Worm (Caenorhabditis elegans): ENCODE results near the gene dhs-6.
A peak's percentile ranks its signal among the peaks of the same experiment; 100 is the strongest.
"Not testable (repeated sequence)": the region's sequence is repeated elsewhere in the genome, so short reads cannot be mapped to it uniquely, and the experiment has no call there.

Gene dhs-6

ce11 chrII:5636826-5637225 is 17.7 kb upstream of the dhs-6 start, which contains the start of gene F59E12.8:
Gene F59E12.8 (minus strand): TSS chrII:5636926.
- TF ChIP-seq lin-11 (tag; optimal IDR thresholded peaks at IDR 0.05) (no peak), elt-4 (tag; optimal IDR thresholded peaks at IDR 0.05) (no peak), ztf-16 (tag; optimal IDR thresholded peaks at IDR 0.05) (no peak), ceh-45 (GFP tag; IDR thresholded peaks at IDR 0.05) (no peak), rnt-1 (tag; optimal IDR thresholded peaks at IDR 0.05) (no peak), ttx-3 (tag; optimal IDR thresholded peaks at IDR 0.05) (no peak), nhr-11 (tag; optimal IDR thresholded peaks at IDR 0.05) (no peak), pqm-1 (tag; optimal IDR thresholded peaks at IDR 0.05) (no peak), unc-3 (GFP tag; conservative IDR thresholded peaks at IDR 0.05) (no peak), unc-3 (tag; optimal IDR thresholded peaks at IDR 0.05) (no peak), ceh-30 (tag; optimal IDR thresholded peaks at IDR 0.05) (no peak)

DNA sequence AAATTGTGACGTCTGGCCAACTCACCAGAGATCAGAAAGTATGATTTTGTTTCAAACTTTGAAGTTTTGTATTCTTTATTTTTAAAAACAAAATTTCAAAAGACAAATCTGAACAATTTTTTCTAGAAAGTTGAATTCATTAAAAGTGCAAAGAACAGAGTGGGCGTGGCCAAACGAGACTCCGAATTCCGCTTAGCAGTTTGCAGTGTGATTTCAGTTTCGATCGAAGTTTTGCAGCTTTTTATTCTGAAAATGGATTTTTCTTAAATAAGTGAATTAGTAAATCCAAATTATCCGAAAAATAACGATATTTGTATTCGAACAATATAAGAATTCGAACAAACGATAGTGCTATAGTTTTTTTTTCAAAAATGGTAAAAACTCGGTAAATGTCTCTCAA is 14.3 kb upstream of the dhs-6 start:
- TF ChIP-seq ceh-6 (GFP tag; optimal IDR thresholded peaks at IDR 0.05) (no peak), unc-42 (tag; optimal IDR thresholded peaks at IDR 0.05) (no peak), ceh-45 (GFP tag; IDR thresholded peaks at IDR 0.05) (no peak)

- not testable (repeated sequence) for TF ChIP-seq tbx-7, odd-2, nhr-11 (tag; optimal IDR thresholded peaks at IDR 0.05)
Observed at ce11 chrII:5630851-5631401, 11.8 kb upstream of the dhs-6 start, which contains the start of the genes F59E12.6 and npl-4.1. Gene F59E12.6 (minus strand): TSS chrII:5630951. Gene npl-4.1 (plus strand): TSS chrII:5631351.

DNA sequence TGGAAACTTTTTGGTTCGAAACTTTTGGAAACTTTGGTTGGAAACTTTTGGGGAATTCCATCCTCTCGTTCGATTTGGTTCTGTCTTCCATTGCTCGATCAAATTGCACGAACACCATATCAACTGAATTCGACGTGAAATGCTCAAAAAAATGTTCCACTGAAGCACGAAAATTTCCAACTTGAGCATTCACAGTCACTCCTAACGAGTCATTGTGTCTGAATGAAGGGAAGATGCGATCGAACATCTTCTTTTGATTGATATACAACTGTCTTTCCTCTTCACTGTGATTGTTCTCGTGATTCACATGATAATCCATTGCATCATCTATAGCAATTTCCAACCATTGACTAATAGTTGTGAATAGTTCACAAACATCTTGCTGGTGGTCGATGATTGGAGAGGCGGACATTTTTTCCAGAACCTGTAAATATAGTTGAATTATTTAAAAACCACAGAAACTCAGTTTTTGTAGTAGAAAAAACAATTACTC is 9.3 kb upstream of the dhs-6 start, which contains the start of gene F59E12.15:
Gene F59E12.15 (minus strand): TSS at position 51 of the 493 bp plus-strand sequence.
- TF ChIP-seq ztf-16 (tag; optimal IDR thresholded peaks at IDR 0.05) = no peak

- not testable (repeated sequence) for TF ChIP-seq che-1, Y22D7AL.16, pros-1 (tag; optimal IDR thresholded peaks at IDR 0.05)
Observed at ce11 chrII:5622383-5622939, 3.3 kb upstream of the dhs-6 start, which contains the start of the genes eif-3.L and npl-4.2. Gene eif-3.L (minus strand): TSS chrII:5622483. Gene npl-4.2 (plus strand): TSS chrII:5622889.

ce11 chrII:5607756-5608155 is 11.4 kb downstream of the dhs-6 start, which contains the start of gene C17G10.7:
Gene C17G10.7 (minus strand): TSS chrII:5607856.
- TF ChIP-seq ama-1 (optimal IDR thresholded peaks at IDR 0.05) (no peak), ceh-30 (tag; optimal IDR thresholded peaks at IDR 0.05) (no peak)

DNA sequence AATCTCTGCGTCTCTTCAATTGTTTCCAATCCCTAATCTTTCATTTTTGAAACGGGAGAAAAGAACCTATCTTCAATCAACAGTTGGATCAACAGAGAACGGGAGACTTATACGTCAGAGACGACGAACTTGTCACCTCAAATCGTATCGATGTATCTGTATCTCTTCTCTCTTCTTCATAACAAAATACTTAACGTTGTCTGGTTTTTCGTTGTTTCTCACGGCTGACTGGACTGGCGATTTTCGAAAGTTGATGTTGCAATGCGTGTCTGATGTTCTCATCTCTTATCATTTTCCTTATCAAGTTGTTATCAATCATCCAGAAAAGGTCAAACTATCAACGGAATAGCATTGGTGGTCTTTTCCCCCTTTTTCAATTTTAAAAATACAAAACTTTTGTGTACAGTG is 13.6 kb downstream of the dhs-6 start:
- TF ChIP-seq elt-2 (tag; optimal IDR thresholded peaks at IDR 0.05) = peak; percentile 99
- TF ChIP-seq mec-3 (tag; optimal IDR thresholded peaks at IDR 0.05; ENCODE audit: borderline replicate concordance) = no peak
- TF ChIP-seq unc-55 (GFP tag; optimal IDR thresholded peaks at IDR 0.05) = peak; percentile 39

DNA sequence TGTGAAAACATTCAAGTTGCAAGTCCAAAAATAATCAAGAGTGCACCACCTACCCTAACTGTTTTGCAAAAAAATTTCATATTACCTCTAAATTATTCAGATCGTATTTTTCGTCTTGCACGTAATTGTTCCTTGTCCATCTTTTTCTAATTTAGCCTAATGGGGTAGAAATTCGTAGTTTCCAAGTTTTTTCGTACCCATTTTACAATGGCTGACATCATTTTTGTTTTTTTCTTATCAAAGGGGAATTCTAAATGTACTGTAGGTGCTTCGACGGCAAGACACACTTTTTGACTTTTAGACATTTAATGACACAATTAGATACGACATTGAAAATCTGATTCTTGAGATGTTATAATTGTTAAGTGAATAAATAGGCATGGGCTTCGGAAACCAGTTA is 14.7 kb downstream of the dhs-6 start:
- TF ChIP-seq lin-11 (tag; optimal IDR thresholded peaks at IDR 0.05) (no peak), ceh-9 (tag; optimal IDR thresholded peaks at IDR 0.05) (no peak), T23F11.4 (GFP tag; optimal IDR thresholded peaks at IDR 0.05) (no peak), dve-1 (tag; optimal IDR thresholded peaks at IDR 0.05) (no peak), ahr-1 (tag; optimal IDR thresholded peaks at IDR 0.05) (no peak), ceh-22 (tag; optimal IDR thresholded peaks at IDR 0.05) (no peak), ceh-48 (tag; optimal IDR thresholded peaks at IDR 0.05) (no peak), ceh-34 (tag; optimal IDR thresholded peaks at IDR 0.05) (no peak), gmeb-2 (tag; optimal IDR thresholded peaks at IDR 0.05) (no peak), ceh-6 (GFP tag; optimal IDR thresholded peaks at IDR 0.05) (no peak), ceh-19 (GFP tag; optimal IDR thresholded peaks at IDR 0.05) (no peak), fkh-10 (GFP tag; optimal IDR thresholded peaks at IDR 0.05) (no peak), unc-3 (GFP tag; conservative IDR thresholded peaks at IDR 0.05) (no peak), unc-3 (tag; optimal IDR thresholded peaks at IDR 0.05) (no peak), npax-4 (tag; optimal IDR thresholded peaks at IDR 0.05) (no peak), unc-42 (tag; optimal IDR thresholded peaks at IDR 0.05) (no peak), tbx-7 (tag; optimal IDR thresholded peaks at IDR 0.05) (no peak)

Data from whole organism, late embryonic.